Worm (Caenorhabditis elegans): ENCODE data around the gene T19H12.3.

DNA sequence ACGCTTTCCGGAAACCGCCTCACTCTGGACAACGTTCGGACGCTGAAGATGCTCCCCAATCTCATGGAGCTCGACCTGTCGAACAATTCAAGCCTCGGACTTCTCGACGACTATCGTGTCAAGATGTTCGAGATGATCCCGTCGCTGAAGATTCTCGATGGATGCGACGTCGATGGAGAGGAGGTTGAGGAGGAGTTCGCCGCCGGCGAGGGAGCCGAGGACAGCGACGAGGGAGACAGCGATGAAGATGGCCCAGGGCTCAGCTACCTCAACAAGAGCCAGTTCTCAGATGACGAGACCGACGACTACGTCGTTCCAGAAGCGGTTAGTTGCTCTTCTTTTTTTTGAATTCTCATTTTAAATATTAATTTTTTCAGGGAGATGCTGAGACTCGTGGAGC, 5.3 kb downstream of the T19H12.3 start:
- TF ChIP-seq flt-1 (GFP tag; IDR thresholded peaks at IDR 0.05) (no peak), tab-1 (GFP tag; IDR thresholded peaks at IDR 0.05) (0 out of 2 replicates have a peak, but pooled peaks have one; percentile 39), ztf-29 (GFP tag; IDR thresholded peaks at IDR 0.05) (no peak), ref-1 (GFP tag; conservative IDR thresholded peaks at IDR 0.05) (no peak), T22C8.4 (GFP tag; IDR thresholded peaks at IDR 0.05) (no peak), ztf-23 (GFP tag; IDR thresholded peaks at IDR 0.05) (no peak), cog-1 (tag; optimal IDR thresholded peaks at IDR 0.05) (no peak), klf-2 (GFP tag; conservative IDR thresholded peaks at IDR 0.05) (no peak)

Measured in whole organism, midembryonic.